Worm (Caenorhabditis elegans): ENCODE data around the gene Y7A5A.20.

DNA sequence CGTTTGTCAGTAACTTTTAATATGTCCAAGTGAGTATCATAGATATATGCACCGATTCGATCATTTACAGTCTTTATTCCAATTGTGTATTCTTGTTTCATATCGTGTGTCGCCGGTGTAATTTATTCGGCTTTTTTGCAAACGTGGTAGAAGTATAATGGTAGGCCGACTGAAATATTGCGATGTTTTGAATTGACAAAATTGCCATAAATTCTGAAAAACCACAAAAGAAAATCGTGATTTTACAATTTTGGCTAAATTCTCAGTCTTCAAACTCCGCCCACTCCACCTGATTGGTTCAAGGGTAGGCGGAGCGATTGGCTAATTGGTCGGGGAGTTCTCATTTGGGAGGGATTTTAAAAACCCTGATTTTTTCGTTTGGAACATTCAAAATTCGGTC lies 43.6 kb upstream of the Y7A5A.20 start, which contains the start of gene Y7A5A.3:
- TF ChIP-seq hnd-1 (tag; optimal IDR thresholded peaks at IDR 0.05) (no peak), hmg-4 (GFP tag; optimal IDR thresholded peaks at IDR 0.05) (no peak), ama-1 (optimal IDR thresholded peaks at IDR 0.05) (no peak), flt-1 (GFP tag; IDR thresholded peaks at IDR 0.05) (no peak), tbx-37 (GFP tag; conservative IDR thresholded peaks at IDR 0.05) (no peak), tra-4 (tag; optimal IDR thresholded peaks at IDR 0.05) (no peak), hmbx-1 (tag; optimal IDR thresholded peaks at IDR 0.05) (no peak), F13C5.2 (tag; optimal IDR thresholded peaks at IDR 0.05) (no peak), pes-1 (GFP tag; IDR thresholded peaks at IDR 0.05) (no peak), sea-1 (GFP tag; conservative IDR thresholded peaks at IDR 0.05) (no peak), aly-1 (tag; optimal IDR thresholded peaks at IDR 0.05) (no peak), scrt-1 (GFP tag; IDR thresholded peaks at IDR 0.05) (no peak), ets-7 (tag; optimal IDR thresholded peaks at IDR 0.05) (no peak)

All from whole organism, early embryonic.